Fruit fly (Drosophila melanogaster): Measurements from ENCODE around the gene CG13293.

- no peak for TF ChIP-seq bab1 (GFP tag; optimal IDR thresholded peaks at IDR 0.05)
- TF ChIP-seq Mnt (GFP tag; optimal IDR thresholded peaks at IDR 0.05): no peak
- no peak for TF ChIP-seq CG11617 (GFP tag; optimal IDR thresholded peaks at IDR 0.05)
- no peak for TF ChIP-seq CG7045 (GFP tag; optimal IDR thresholded peaks at IDR 0.05)
- no peak for TF ChIP-seq CG7101 (tag; optimal IDR thresholded peaks at IDR 0.05)
- TF ChIP-seq CG1620 (GFP tag; optimal IDR thresholded peaks at IDR 0.05): no peak
- TF ChIP-seq kay (GFP tag; ENCODE audit: borderline replicate concordance): no peak
- no peak for TF ChIP-seq tj (GFP tag; optimal IDR thresholded peaks at IDR 0.05)
- TF ChIP-seq toe (GFP tag; optimal IDR thresholded peaks at IDR 0.05): no peak
- TF ChIP-seq Clk (GFP tag; optimal IDR thresholded peaks at IDR 0.05): no peak
Observed at dm6 chr3L:6068178-6068577, 14.5 kb upstream of the CG13293 start.
